Fruit fly (Drosophila melanogaster) whole organism, embryonic: ENCODE measurements around the gene CG3117.

Experiments used
- Asciz ChIP-seq: fragments of 200-800 bp; sonication (Bioruptor generic); optimal IDR thresholded peaks from 2 replicates; lab custom pipeline; 2017; ENCODE audit warnings: missing biosample characterization, mild to moderate bottlenecking, missing genetic modification characterization, missing genetic modification reagents
- BtbVII ChIP-seq: fragments of 200-800 bp; sonication (Bioruptor generic); optimal IDR thresholded peaks from 3 replicates; lab custom pipeline; 2017; ENCODE audit warnings: missing biosample characterization, mild to moderate bottlenecking, missing genetic modification characterization
- CG12071 ChIP-seq: fragments of 200-800 bp; sonication (Bioruptor generic); optimal IDR thresholded peaks from 3 replicates; lab custom pipeline; 2018; ENCODE audit warnings: missing biosample characterization, mild to moderate bottlenecking, missing genetic modification characterization
- CG13123 ChIP-seq: fragments of 200-800 bp; sonication (Bioruptor generic); optimal IDR thresholded peaks from 2 replicates; lab custom pipeline; 2016; ENCODE audit warnings: missing biosample characterization, missing genetic modification characterization
- CG13775 ChIP-seq: fragments of 200-800 bp; sonication (Bioruptor generic); optimal IDR thresholded peaks from 3 replicates; lab custom pipeline; 2017; ENCODE audit warnings: missing biosample characterization, mild to moderate bottlenecking, missing genetic modification characterization
- CG14050 ChIP-seq: fragments of 200-800 bp; sonication (Bioruptor generic); IDR thresholded peaks from 3 replicates; pipeline ENCODE4 v1.3.6; 2022; ENCODE audit warnings: missing biosample characterization, missing genetic modification characterization
- CG14965 ChIP-seq: fragments of 200-800 bp; sonication (Bioruptor generic); optimal IDR thresholded peaks from 2 replicates; lab custom pipeline; 2016; ENCODE audit warnings: missing biosample characterization, missing genetic modification characterization, borderline replicate concordance
- CG15011 ChIP-seq: fragments of 200-800 bp; sonication (Bioruptor generic); optimal IDR thresholded peaks from 3 replicates; lab custom pipeline; 2018; ENCODE audit warnings: missing biosample characterization, mild to moderate bottlenecking, missing genetic modification characterization
- CG1529 ChIP-seq: fragments of 200-800 bp; sonication (Bioruptor generic); optimal IDR thresholded peaks from 3 replicates; lab custom pipeline; 2018; ENCODE audit warnings: missing biosample characterization, missing genetic modification characterization
- CG15479 ChIP-seq: fragments of 200-800 bp; sonication (Bioruptor generic); optimal IDR thresholded peaks from 3 replicates; lab custom pipeline; 2019; ENCODE audit warnings: missing biosample characterization, mild to moderate bottlenecking, missing genetic modification characterization, moderate library complexity
- CG16815 ChIP-seq: fragments of 200-800 bp; sonication (Bioruptor generic); optimal IDR thresholded peaks from 3 replicates; lab custom pipeline; 2017; ENCODE audit warnings: missing biosample characterization, mild to moderate bottlenecking, missing genetic modification characterization
- CG18262 ChIP-seq: fragments of 200-800 bp; optimal IDR thresholded peaks from 3 replicates; lab custom pipeline; 2019; ENCODE audit warnings: missing biosample characterization, mild to moderate bottlenecking, missing genetic modification characterization, moderate library complexity
- CG2199 ChIP-seq: fragments of 200-800 bp; sonication (Bioruptor generic); IDR thresholded peaks from 3 replicates; pipeline ENCODE4 v1.3.6; 2022; ENCODE audit warnings: missing biosample characterization, missing genetic modification characterization
- CG30431 ChIP-seq: fragments of 200-800 bp; sonication (Bioruptor generic); optimal IDR thresholded peaks from 2 replicates; lab custom pipeline; 2017; ENCODE audit warnings: missing biosample characterization, missing genetic modification characterization
- CG32767 ChIP-seq: fragments of 200-800 bp; sonication (Bioruptor generic); IDR thresholded peaks from 2 replicates; pipeline ENCODE4 v1.3.6; 2022; ENCODE audit warnings: missing biosample characterization, missing genetic modification characterization
- CG32772 ChIP-seq: fragments of 200-800 bp; sonication (Bioruptor generic); IDR thresholded peaks from 2 replicates; pipeline ENCODE4 v1.3.6; 2022; ENCODE audit warnings: missing biosample characterization, missing genetic modification characterization
- CG4282 ChIP-seq: fragments of 200-800 bp; sonication (Bioruptor generic); optimal IDR thresholded peaks from 2 replicates; lab custom pipeline; 2016; ENCODE audit warnings: missing biosample characterization, missing genetic modification characterization
- CG43689 ChIP-seq: fragments of 200-800 bp; sonication (Bioruptor generic); IDR thresholded peaks from 2 replicates; pipeline ENCODE4 v1.3.6; 2022; ENCODE audit warnings: missing biosample characterization, missing genetic modification characterization
- CG4404 ChIP-seq: fragments of 200-800 bp; sonication (Bioruptor generic); IDR thresholded peaks from 2 replicates; pipeline ENCODE4 v1.3.6; 2022; ENCODE audit warnings: missing biosample characterization, missing genetic modification characterization
- CG4854 ChIP-seq: fragments of 200-800 bp; sonication (Bioruptor generic); optimal IDR thresholded peaks from 2 replicates; lab custom pipeline; 2016; ENCODE audit warnings: missing biosample characterization, missing genetic modification characterization, inconsistent platforms
- CG7963 ChIP-seq: fragments of 200-800 bp; sonication (Bioruptor generic); IDR thresholded peaks from 3 replicates; pipeline ENCODE4 v1.3.6; 2022; ENCODE audit warnings: missing biosample characterization, missing genetic modification characterization; ENCODE audit not compliant: partially characterized antibody
- CG8359 ChIP-seq: fragments of 200-800 bp; sonication (Bioruptor generic); optimal IDR thresholded peaks from 2 replicates; lab custom pipeline; 2017; ENCODE audit warnings: missing biosample characterization, mild to moderate bottlenecking, missing genetic modification characterization, borderline replicate concordance
- Dp ChIP-seq: fragments of 200-800 bp; sonication (Bioruptor generic); optimal IDR thresholded peaks from 2 replicates; lab custom pipeline; 2018; ENCODE audit warnings: missing biosample characterization, mild to moderate bottlenecking, missing genetic modification characterization, moderate library complexity
- ERR ChIP-seq: fragments of 200-800 bp; sonication (Bioruptor generic); optimal IDR thresholded peaks from 2 replicates; lab custom pipeline; 2016; ENCODE audit warnings: missing biosample characterization, missing genetic modification characterization
- HLH4C ChIP-seq: fragments of 200-800 bp; sonication (Bioruptor generic); IDR thresholded peaks from 3 replicates; pipeline ENCODE4 v1.3.6; 2022; ENCODE audit warnings: missing biosample characterization, missing genetic modification characterization; ENCODE audit not compliant: partially characterized antibody
- Hsf ChIP-seq: fragments of 200-800 bp; sonication (Bioruptor generic); optimal IDR thresholded peaks from 3 replicates; lab custom pipeline; 2016; ENCODE audit warnings: missing biosample characterization, missing genetic modification characterization
- Kr ChIP-seq: fragments of 200-800 bp; sonication (Bioruptor generic); optimal IDR thresholded peaks from 2 replicates; lab custom pipeline; 2017; ENCODE audit warnings: missing biosample characterization, mild to moderate bottlenecking, missing genetic modification characterization
- Nf-YA ChIP-seq: fragments of 200-800 bp; sonication (Bioruptor generic); IDR thresholded peaks from 2 replicates; pipeline ENCODE4 v1.3.6; 2022; ENCODE audit warnings: missing biosample characterization, missing genetic modification characterization
- Oaz ChIP-seq: fragments of 200-800 bp; sonication (Bioruptor generic); IDR thresholded peaks from 2 replicates; pipeline ENCODE4 v1.3.6; 2022; ENCODE audit warnings: missing biosample characterization, missing genetic modification characterization
- Optix ChIP-seq: fragments of 200-800 bp; sonication (Bioruptor generic); IDR thresholded peaks from 3 replicates; pipeline ENCODE4 v1.3.6; 2022; ENCODE audit warnings: missing biosample characterization, missing genetic modification characterization
- Poxn ChIP-seq: fragments of 200-800 bp; sonication (Bioruptor generic); IDR thresholded peaks from 2 replicates; pipeline ENCODE4 v1.3.6; 2022; ENCODE audit warnings: missing biosample characterization, missing genetic modification characterization
- ab ChIP-seq: fragments of 200-800 bp; sonication (Bioruptor generic); optimal IDR thresholded peaks from 2 replicates; lab custom pipeline; 2016; ENCODE audit warnings: missing biosample characterization, missing genetic modification characterization
- abd-A ChIP-seq: fragments of 200-800 bp; sonication (Bioruptor generic); optimal IDR thresholded peaks from 3 replicates; lab custom pipeline; 2019; ENCODE audit warnings: missing biosample characterization, mild to moderate bottlenecking, missing genetic modification characterization, moderate library complexity
- ac ChIP-seq: fragments of 200-800 bp; sonication (Bioruptor generic); optimal IDR thresholded peaks from 3 replicates; lab custom pipeline; 2017; ENCODE audit warnings: missing biosample characterization, mild to moderate bottlenecking, missing genetic modification characterization
- bbx ChIP-seq: fragments of 200-800 bp; sonication (Bioruptor generic); IDR thresholded peaks from 2 replicates; pipeline ENCODE4 v1.3.6; 2022; ENCODE audit warnings: missing biosample characterization, missing genetic modification characterization; ENCODE audit not compliant: partially characterized antibody
- emc ChIP-seq: fragments of 200-800 bp; sonication (Bioruptor generic); optimal IDR thresholded peaks from 2 replicates; lab custom pipeline; 2016; ENCODE audit warnings: missing biosample characterization, missing genetic modification characterization
- esg ChIP-seq: fragments of 200-800 bp; sonication (Bioruptor generic); conservative IDR thresholded peaks from 2 replicates; pipeline ENCODE4 v1.3.6; 2022; ENCODE audit warnings: missing biosample characterization, missing genetic modification characterization
- ewg ChIP-seq: fragments of 200-800 bp; sonication (Bioruptor generic); optimal IDR thresholded peaks from 3 replicates; lab custom pipeline; 2017; ENCODE audit warnings: mild to moderate bottlenecking, missing biosample characterization, missing genetic modification reagents, missing genetic modification characterization
- gcm2 ChIP-seq: fragments of 200-800 bp; sonication (Bioruptor generic); optimal IDR thresholded peaks from 2 replicates; lab custom pipeline; 2016; ENCODE audit warnings: missing biosample characterization, missing genetic modification characterization
- lab ChIP-seq: fragments of 200-800 bp; sonication (Bioruptor generic); optimal IDR thresholded peaks from 3 replicates; lab custom pipeline; 2017; ENCODE audit warnings: missing biosample characterization, missing genetic modification characterization, mild to moderate bottlenecking, moderate library complexity, missing genetic modification reagents
- onecut ChIP-seq: fragments of 200-800 bp; sonication (Bioruptor generic); IDR thresholded peaks from 2 replicates; pipeline ENCODE4 v1.3.6; 2022; ENCODE audit warnings: missing biosample characterization, missing genetic modification characterization
- org-1 ChIP-seq: fragments of 200-800 bp; sonication (Bioruptor generic); optimal IDR thresholded peaks from 2 replicates; lab custom pipeline; 2017; ENCODE audit warnings: missing biosample characterization, missing genetic modification characterization
- p53 ChIP-seq: fragments of 200-800 bp; sonication (Bioruptor generic); optimal IDR thresholded peaks from 2 replicates; lab custom pipeline; 2016; ENCODE audit warnings: missing biosample characterization, missing genetic modification characterization
- pho ChIP-seq: fragments of 200-800 bp; sonication (Bioruptor generic); optimal IDR thresholded peaks from 2 replicates; lab custom pipeline; 2016; ENCODE audit warnings: missing biosample characterization, missing genetic modification characterization
- phol ChIP-seq: fragments of 200-800 bp; sonication (Bioruptor generic); optimal IDR thresholded peaks from 3 replicates; lab custom pipeline; 2018; ENCODE audit warnings: missing biosample characterization, mild to moderate bottlenecking, missing genetic modification characterization, moderate library complexity
- slbo ChIP-seq: fragments of 200-800 bp; sonication (Bioruptor generic); IDR thresholded peaks from 2 replicates; pipeline ENCODE4 v1.3.6; 2022; ENCODE audit warnings: missing biosample characterization, missing genetic modification characterization
- so ChIP-seq: fragments of 200-800 bp; sonication (Bioruptor generic); IDR thresholded peaks from 3 replicates; pipeline ENCODE4 v1.3.6; 2022; ENCODE audit warnings: missing biosample characterization, missing genetic modification characterization
- ssp ChIP-seq: fragments of 200-800 bp; sonication (Bioruptor generic); IDR thresholded peaks from 2 replicates; pipeline ENCODE4 v1.3.6; 2022; ENCODE audit warnings: missing biosample characterization, missing genetic modification characterization
- wdn ChIP-seq: fragments of 200-800 bp; sonication (Bioruptor generic); IDR thresholded peaks from 2 replicates; pipeline ENCODE4 v1.3.6; 2022; ENCODE audit warnings: missing biosample characterization, missing genetic modification characterization
- wek ChIP-seq: fragments of 200-800 bp; sonication (Bioruptor generic); optimal IDR thresholded peaks from 3 replicates; lab custom pipeline; 2018; ENCODE audit warnings: missing biosample characterization, mild to moderate bottlenecking, missing genetic modification characterization, moderate library complexity
- z ChIP-seq: fragments of 200-800 bp; sonication (Bioruptor generic); IDR thresholded peaks from 3 replicates; pipeline ENCODE4 v1.3.6; 2022; ENCODE audit warnings: missing biosample characterization, missing genetic modification characterization

CG3117 gene

DNA sequence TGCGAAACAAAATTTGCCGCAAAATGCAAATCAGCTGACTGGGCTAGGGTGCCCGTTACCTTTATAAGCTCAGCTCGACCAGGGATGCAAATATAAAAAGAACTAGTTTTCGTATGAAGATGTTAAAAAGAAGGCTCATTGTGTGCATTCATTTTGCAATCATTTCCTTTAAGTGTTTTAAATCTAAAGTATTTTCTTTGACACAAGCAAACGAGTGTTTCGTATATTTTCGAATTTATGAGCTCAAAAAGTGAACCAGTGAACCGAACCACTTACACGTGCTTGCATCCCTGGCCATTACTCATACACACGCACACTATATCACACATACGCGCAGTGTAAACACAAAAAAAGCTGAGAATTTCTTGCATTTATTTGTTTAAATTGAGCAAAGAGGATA lies 31.2 kb upstream of the CG3117 start, which contains the start of the genes Prx6a and Sbat (continued):
- TF ChIP-seq CG15479 (GFP tag; lab: Kevin White, UChicago) (no peak), esg (GFP tag; lab: Robert Waterston, UW) (peak; percentile 64), CG32767 (no peak; the same call in 1 of the 2 replicates), CG15011 (peak; percentile 24), CG18262 (tag; lab: Kevin White, UChicago) (peak; percentile 63), Dp (GFP tag; lab: Kevin White, UChicago) (peak; percentile 73), Hsf (GFP tag; lab: Kevin White, UChicago) (peak; percentile 75), CG8359 (no peak), CG1529 (peak; percentile 11), Oaz (GFP tag; lab: Robert Waterston, UW) (0 out of 2 replicates have a peak, but pooled peaks have one; percentile 20), wdn (GFP tag; lab: Robert Waterston, UW) (peak; percentile 34; the same call in 1 of the 2 replicates), CG4854 (GFP tag; lab: Kevin White, UChicago) (peak; percentile 42), CG13775 (GFP tag; lab: Kevin White, UChicago) (peak; percentile 69), org-1 (GFP tag; lab: Kevin White, UChicago) (peak; percentile 48), lab (GFP tag; lab: Kevin White, UChicago) (peak; percentile 83), wek (GFP tag; lab: Kevin White, UChicago) (no peak), CG4282 (GFP tag; lab: Kevin White, UChicago) (peak; percentile 36), abd-A (tag; lab: Kevin White, UChicago) (peak; percentile 67), CG30431 (GFP tag; lab: Kevin White, UChicago) (peak; percentile 44), CG32772 (GFP tag; lab: Robert Waterston, UW) (peak; percentile 36; the same call in 1 of the 2 replicates), Nf-YA (GFP tag; lab: Robert Waterston, UW) (no peak), Asciz (GFP tag; lab: Kevin White, UChicago) (no peak), CG14965 (GFP tag; lab: Kevin White, UChicago) (no peak), bbx (GFP tag; lab: Robert Waterston, UW) (no peak), phol (tag; lab: Kevin White, UChicago) (peak; percentile 84), onecut (peak; percentile 21; the same call in 1 of the 2 replicates), CG2199 (GFP tag; lab: Robert Waterston, UW) (no peak), slbo (GFP tag; lab: Robert Waterston, UW) (peak; percentile 79), CG12071 (GFP tag; lab: Kevin White, UChicago) (peak; percentile 27), ewg (GFP tag; lab: Kevin White, UChicago) (peak; percentile 39), ab (no peak), CG14050 (GFP tag; lab: Robert Waterston, UW) (peak; percentile 48; the same call in 2 of the 3 replicates), pho (peak; percentile 70), CG43689 (GFP tag; lab: Robert Waterston, UW) (no peak), gcm2 (peak; percentile 58), Optix (GFP tag; lab: Robert Waterston, UW) (peak; percentile 53; the same call in 2 of the 3 replicates), Poxn (GFP tag; lab: Robert Waterston, UW) (no peak), HLH4C (GFP tag; lab: Robert Waterston, UW) (no peak), ERR (GFP tag; lab: Kevin White, UChicago) (no peak), Kr (no peak), CG7963 (no peak), so (no peak), BtbVII (no peak), CG13123 (GFP tag; lab: Kevin White, UChicago) (peak; percentile 56), CG16815 (GFP tag; lab: Kevin White, UChicago) (peak; percentile 48), emc (peak; percentile 10), z (GFP tag; lab: Robert Waterston, UW) (no peak), CG4404 (GFP tag; lab: Robert Waterston, UW) (peak; percentile 63), ssp (GFP tag; lab: Robert Waterston, UW) (peak; percentile 58), p53 (GFP tag; lab: Kevin White, UChicago) (peak; percentile 52), ac (GFP tag; lab: Kevin White, UChicago) (no peak)
